Fruit fly (Drosophila melanogaster): Measurements from ENCODE around the gene crn.

dm6 chrX:2286985-2287384 lies 37.2 kb upstream of the crn start:
- TF ChIP-seq rn (GFP tag; IDR thresholded peaks at IDR 0.05): no peak
- no peak for TF ChIP-seq CG9948 (tag; optimal IDR thresholded peaks at IDR 0.05)
- no peak for TF ChIP-seq CG15710 (tag; optimal IDR thresholded peaks at IDR 0.05)
- peak; percentile 54 for TF ChIP-seq CG13204 (GFP tag; optimal IDR thresholded peaks at IDR 0.05)
- no peak for TF ChIP-seq Pif1B (GFP tag; optimal IDR thresholded peaks at IDR 0.05)
- TF ChIP-seq CG10348 (GFP tag; IDR thresholded peaks at IDR 0.05): no peak
